Worm (Caenorhabditis elegans) whole organism, midembryonic: Measurements from ENCODE around the gene sre-33.

Experiments
- T22C8.4 ChIP-seq: fragments of 200-800 bp; sonication (Bioruptor generic); IDR thresholded peaks from 2 replicates; pipeline ENCODE4 v1.3.6; 2022; ENCODE audit warnings: missing genetic modification characterization, missing compliant biosample characterization
- cog-1 ChIP-seq: sonication (generic microtip); optimal IDR thresholded peaks from 2 replicates; lab custom pipeline; 2016; ENCODE audit warnings: missing genetic modification characterization, missing compliant biosample characterization
- flt-1 ChIP-seq: fragments of 200-800 bp; sonication (Bioruptor generic); IDR thresholded peaks from 2 replicates; pipeline ENCODE4 v1.3.6; 2022; ENCODE audit warnings: missing genetic modification characterization, missing compliant biosample characterization
- klf-2 ChIP-seq: fragments of 200-800 bp; sonication (Bioruptor generic); conservative IDR thresholded peaks from 2 replicates; pipeline ENCODE4 v1.3.6; 2022; ENCODE audit warnings: missing genetic modification reagents, missing genetic modification characterization, missing compliant biosample characterization
- med-1 ChIP-seq: sonication (generic microtip); optimal IDR thresholded peaks from 2 replicates; lab custom pipeline; 2017; ENCODE audit warnings: missing genetic modification characterization, mild to moderate bottlenecking, missing compliant biosample characterization, antibody characterized with exemption, missing genetic modification reagents; ENCODE audit not compliant: insufficient read depth
- ref-1 ChIP-seq: fragments of 200-800 bp; sonication (Bioruptor generic); conservative IDR thresholded peaks from 2 replicates; pipeline ENCODE4 v1.3.6; 2022; ENCODE audit warnings: missing genetic modification reagents, missing genetic modification characterization, missing compliant biosample characterization
- tab-1 ChIP-seq: fragments of 200-800 bp; sonication (Bioruptor generic); IDR thresholded peaks from 2 replicates; pipeline ENCODE4 v1.3.6; 2022; ENCODE audit warnings: missing genetic modification characterization, missing compliant biosample characterization
- ztf-23 ChIP-seq: fragments of 200-800 bp; sonication (Bioruptor generic); IDR thresholded peaks from 2 replicates; pipeline ENCODE4 v1.3.6; 2022; ENCODE audit warnings: missing genetic modification reagents, missing genetic modification characterization, missing compliant biosample characterization
- ztf-29 ChIP-seq: fragments of 200-800 bp; sonication (Bioruptor generic); IDR thresholded peaks from 2 replicates; pipeline ENCODE4 v1.3.6; 2022; ENCODE audit warnings: missing genetic modification reagents, missing genetic modification characterization, missing compliant biosample characterization

sre-33 gene

DNA sequence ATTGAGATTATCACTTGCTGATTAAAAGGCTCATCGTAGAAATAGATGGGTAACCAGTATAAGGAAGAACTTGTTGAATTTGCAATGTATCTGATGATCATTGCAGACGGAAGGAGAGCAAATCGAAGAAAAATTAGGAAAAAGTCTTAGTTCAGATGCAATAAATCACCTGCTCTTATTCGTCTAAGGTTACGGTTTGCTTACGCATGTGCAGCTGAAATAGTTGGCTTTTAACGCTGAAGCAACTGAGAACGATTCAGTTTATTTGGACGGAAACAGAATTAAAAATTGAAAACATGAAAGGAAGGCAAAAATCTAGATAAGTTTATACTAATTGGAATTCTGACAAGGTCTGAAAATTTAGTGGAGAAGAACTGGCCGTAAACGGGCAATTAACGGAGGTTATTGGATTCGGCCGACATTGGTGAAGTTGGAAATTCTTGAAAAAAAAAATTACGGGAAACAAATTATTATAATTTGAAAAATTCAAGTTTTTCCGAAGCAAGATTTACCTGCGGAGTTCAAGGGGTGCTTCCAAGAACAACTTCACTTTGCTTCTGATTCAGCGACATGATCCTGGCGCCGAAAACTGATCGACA, at the start of gene sre-33, which contains the start of gene sre-35:
Gene sre-33, plus strand, starts transcription at position 549 of the 599 bp plus-strand sequence.
Gene sre-35, minus strand, starts transcription at position 101 of the 599 bp plus-strand sequence.
- TF ChIP-seq tab-1 (GFP tag; lab: Robert Waterston, UW), result no peak
- TF ChIP-seq klf-2 (GFP tag; lab: Robert Waterston, UW), result no peak
- TF ChIP-seq ztf-23 (GFP tag; lab: Robert Waterston, UW), result no peak
- TF ChIP-seq flt-1, result no peak
- TF ChIP-seq T22C8.4, result no peak
- no peak for TF ChIP-seq cog-1 (tag; lab: Kevin White, UChicago)
- TF ChIP-seq ref-1 (GFP tag; lab: Robert Waterston, UW), result no peak
- no peak for TF ChIP-seq ztf-29
- TF ChIP-seq med-1 (GFP tag; lab: Kevin White, UChicago), result no peak

DNA sequence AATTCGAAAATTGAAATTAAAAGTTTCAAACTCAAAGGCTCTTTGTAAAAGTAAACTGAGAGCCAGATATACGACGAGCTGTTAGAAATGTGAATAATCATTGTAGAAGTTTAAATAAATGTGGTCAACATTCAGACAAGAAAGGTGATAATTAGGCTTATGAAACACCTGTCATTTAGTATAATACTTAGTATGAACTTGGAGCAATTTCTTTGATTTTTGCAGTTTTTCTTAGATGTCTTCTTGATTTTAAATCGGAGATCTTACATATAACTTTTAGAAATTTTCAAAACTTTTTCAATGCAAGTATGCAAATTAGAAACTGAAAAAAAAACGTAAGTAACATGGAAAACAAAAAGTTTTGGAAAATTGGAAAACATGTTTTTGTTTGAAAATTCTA, 46.7 kb upstream of the sre-33 start, which contains the start of gene sre-30:
Gene sre-30, minus strand, starts transcription at position 101 of the 400 bp plus-strand sequence.
- no peak for TF ChIP-seq ref-1 (GFP tag; lab: Robert Waterston, UW)
- TF ChIP-seq klf-2 (GFP tag; lab: Robert Waterston, UW), result no peak
- no peak for TF ChIP-seq tab-1 (GFP tag; lab: Robert Waterston, UW)
- no peak for TF ChIP-seq ztf-29
- TF ChIP-seq T22C8.4, result no peak
- no peak for TF ChIP-seq flt-1

DNA sequence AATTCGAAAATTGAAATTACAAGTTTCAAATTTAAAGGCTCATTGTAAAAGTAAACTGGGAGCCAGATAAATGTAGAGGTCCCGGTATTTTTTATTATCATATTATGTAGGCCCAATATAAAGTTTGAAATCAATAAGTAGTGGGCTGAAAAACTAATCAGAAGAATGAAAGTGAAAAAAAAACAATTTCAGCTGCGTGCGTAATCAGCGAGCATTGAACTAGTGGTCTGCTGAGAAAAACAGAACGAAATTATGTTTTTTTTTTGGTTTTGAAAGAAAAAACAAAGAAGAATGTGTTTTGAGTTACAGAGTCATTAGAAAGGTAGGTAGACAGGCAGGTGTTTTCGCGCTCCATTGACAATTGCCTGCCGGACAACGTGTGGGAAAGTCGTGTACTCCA, 44.4 kb upstream of the sre-33 start, which contains the start of gene sre-31:
Gene sre-31, minus strand, starts transcription at position 101 of the 400 bp plus-strand sequence.
- TF ChIP-seq cog-1 (tag; lab: Kevin White, UChicago), result no peak
- no peak for TF ChIP-seq ref-1 (GFP tag; lab: Robert Waterston, UW)
- TF ChIP-seq klf-2 (GFP tag; lab: Robert Waterston, UW), result no peak
- no peak for TF ChIP-seq flt-1
- no peak for TF ChIP-seq ztf-23 (GFP tag; lab: Robert Waterston, UW)
- no peak for TF ChIP-seq tab-1 (GFP tag; lab: Robert Waterston, UW)
- TF ChIP-seq ztf-29, result no peak
- no peak for TF ChIP-seq med-1 (GFP tag; lab: Kevin White, UChicago)
- TF ChIP-seq T22C8.4, result no peak

DNA sequence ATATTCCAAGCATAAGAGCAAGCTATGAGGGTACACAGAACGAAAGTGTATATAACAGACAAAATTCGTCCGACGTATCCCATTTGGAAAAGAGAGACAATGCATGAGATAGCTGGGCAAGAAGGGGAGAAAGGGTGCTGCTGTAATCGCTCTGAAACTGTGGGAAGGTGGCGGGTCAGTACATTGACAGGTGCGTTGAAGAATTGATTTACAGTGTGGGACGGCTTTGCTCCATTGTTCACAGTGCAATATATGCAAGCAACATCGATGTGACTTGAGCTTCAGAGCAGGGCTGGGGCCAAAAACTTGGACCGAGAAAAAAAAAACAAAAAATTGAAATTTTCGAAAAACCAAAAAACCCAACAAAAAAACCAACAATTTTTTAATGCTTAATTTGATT, 43.0 kb upstream of the sre-33 start, which contains the start of gene F57G9.3:
Gene F57G9.3, minus strand, starts transcription at position 101 of the 400 bp plus-strand sequence.
- no peak for TF ChIP-seq klf-2 (GFP tag; lab: Robert Waterston, UW)
- no peak for TF ChIP-seq tab-1 (GFP tag; lab: Robert Waterston, UW)
- TF ChIP-seq ztf-23 (GFP tag; lab: Robert Waterston, UW), result no peak

DNA sequence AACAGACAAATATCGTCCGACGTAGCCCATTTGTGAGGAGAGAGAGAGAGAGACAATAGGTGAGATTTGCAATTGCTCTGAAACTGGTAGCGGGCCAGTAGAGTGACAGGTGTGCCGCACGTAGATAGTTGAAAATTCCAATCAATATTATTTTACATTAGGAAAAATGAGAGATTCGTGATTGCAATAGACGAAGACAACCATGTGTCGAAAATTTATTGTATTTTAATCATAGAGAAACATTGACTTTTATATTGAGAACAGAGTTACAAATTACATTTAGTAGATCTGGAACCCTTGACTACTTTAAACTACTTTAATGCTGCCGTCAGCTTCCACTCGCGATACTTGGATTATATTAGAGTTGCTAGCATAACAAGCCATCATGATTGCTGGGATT, 40.7 kb upstream of the sre-33 start, which contains the start of gene Y57A10C.1:
Gene Y57A10C.1, minus strand, starts transcription at position 101 of the 400 bp plus-strand sequence.
- TF ChIP-seq ztf-29 (no peak), ztf-23 (GFP tag; lab: Robert Waterston, UW) (no peak), med-1 (GFP tag; lab: Kevin White, UChicago) (no peak), T22C8.4 (no peak), flt-1 (no peak), cog-1 (tag; lab: Kevin White, UChicago) (no peak), ref-1 (GFP tag; lab: Robert Waterston, UW) (no peak), tab-1 (GFP tag; lab: Robert Waterston, UW) (no peak), klf-2 (GFP tag; lab: Robert Waterston, UW) (no peak)

DNA sequence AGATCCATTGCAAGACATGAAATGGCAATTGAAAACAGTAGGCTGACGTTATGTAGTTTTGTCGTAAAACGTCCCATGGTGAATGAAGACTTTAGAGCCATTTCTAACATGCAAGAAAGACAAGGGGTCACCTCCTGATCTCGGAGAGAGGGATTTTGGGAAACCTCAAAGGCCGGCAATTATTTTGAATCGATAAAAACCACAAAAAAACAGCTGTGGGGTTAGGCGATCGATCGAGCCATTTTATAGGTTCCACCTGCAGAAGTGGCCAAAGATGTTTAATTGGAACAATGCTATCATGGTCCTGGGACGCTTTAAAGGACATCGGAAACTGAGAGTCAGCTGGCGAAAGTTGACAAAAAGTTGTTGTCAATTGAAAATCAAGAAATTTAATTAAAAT, 38.3 kb upstream of the sre-33 start, which contains the start of gene Y57A10C.11:
Gene Y57A10C.11, minus strand, starts transcription at position 101 of the 400 bp plus-strand sequence.
- TF ChIP-seq cog-1 (tag; lab: Kevin White, UChicago) (no peak), ref-1 (GFP tag; lab: Robert Waterston, UW) (no peak), flt-1 (no peak), T22C8.4 (no peak), ztf-29 (no peak), med-1 (GFP tag; lab: Kevin White, UChicago) (no peak), tab-1 (GFP tag; lab: Robert Waterston, UW) (no peak), ztf-23 (GFP tag; lab: Robert Waterston, UW) (no peak)

DNA sequence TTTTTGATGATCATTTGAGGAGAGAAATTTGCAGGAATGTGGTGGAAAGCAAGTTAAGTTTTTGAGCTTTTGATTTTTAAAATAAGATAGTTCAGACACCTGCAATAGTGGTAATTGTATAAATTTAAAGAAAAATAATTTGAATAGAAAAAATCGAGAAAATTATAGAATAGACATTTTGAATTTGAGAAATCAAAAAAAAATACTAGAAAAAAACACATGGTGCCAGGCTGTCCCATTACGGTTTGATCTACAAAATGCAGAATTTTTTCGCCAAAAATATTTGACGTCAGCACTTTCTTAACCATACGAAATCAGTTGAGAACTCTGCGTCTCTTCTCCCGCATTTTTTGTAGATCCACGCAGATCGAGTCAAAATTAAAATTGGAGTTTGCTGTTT, 35.6 kb upstream of the sre-33 start, which contains the start of gene sre-27:
Gene sre-27, minus strand, starts transcription at position 101 of the 400 bp plus-strand sequence.
- TF ChIP-seq klf-2 (GFP tag; lab: Robert Waterston, UW), result no peak

DNA sequence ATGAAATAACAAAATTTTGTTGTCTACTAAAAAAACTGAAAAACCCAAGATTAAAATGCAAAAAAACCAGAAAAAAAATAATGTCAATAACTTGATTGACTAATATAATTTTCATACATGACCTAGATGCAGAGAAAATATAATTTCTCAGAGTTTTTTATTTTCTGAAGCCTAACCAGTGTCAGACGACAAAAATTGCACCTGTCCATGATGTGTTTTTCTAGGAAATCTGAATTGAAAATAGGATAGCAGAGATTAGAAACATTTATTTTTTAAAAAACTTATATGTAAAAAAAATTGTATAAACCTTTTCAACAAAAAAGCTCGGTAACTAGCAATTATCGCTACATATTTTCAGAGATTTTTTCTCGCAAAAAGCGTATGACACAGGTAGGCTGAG, 35.1 kb upstream of the sre-33 start:
- TF ChIP-seq cog-1 (tag; lab: Kevin White, UChicago) (no peak), ztf-23 (GFP tag; lab: Robert Waterston, UW) (no peak), med-1 (GFP tag; lab: Kevin White, UChicago) (no peak), ref-1 (GFP tag; lab: Robert Waterston, UW) (no peak), tab-1 (GFP tag; lab: Robert Waterston, UW) (no peak), ztf-29 (no peak), klf-2 (GFP tag; lab: Robert Waterston, UW) (no peak), T22C8.4 (no peak), flt-1 (no peak)

DNA sequence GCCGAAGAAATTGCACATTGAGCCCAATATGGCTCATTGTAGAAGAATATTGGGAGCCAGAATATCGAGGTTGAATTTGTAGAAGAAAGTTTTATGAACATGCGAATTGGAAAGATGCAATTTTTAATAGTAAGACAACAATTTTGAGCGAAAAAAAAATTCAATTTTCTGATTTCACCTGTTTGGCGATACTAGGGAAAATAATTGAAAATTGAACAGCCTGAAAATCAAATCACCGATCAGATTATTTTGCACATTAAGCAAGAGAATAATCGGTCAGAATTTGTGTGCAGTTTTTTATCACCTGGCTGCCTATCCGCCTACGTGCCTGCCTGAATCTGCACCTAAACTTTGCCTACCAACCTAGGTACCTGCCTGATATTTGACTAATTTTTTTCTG, 32.6 kb upstream of the sre-33 start, which contains the start of gene sre-26:
Gene sre-26, minus strand, starts transcription at position 101 of the 400 bp plus-strand sequence.
- TF ChIP-seq flt-1, result no peak
- TF ChIP-seq cog-1 (tag; lab: Kevin White, UChicago), result no peak

DNA sequence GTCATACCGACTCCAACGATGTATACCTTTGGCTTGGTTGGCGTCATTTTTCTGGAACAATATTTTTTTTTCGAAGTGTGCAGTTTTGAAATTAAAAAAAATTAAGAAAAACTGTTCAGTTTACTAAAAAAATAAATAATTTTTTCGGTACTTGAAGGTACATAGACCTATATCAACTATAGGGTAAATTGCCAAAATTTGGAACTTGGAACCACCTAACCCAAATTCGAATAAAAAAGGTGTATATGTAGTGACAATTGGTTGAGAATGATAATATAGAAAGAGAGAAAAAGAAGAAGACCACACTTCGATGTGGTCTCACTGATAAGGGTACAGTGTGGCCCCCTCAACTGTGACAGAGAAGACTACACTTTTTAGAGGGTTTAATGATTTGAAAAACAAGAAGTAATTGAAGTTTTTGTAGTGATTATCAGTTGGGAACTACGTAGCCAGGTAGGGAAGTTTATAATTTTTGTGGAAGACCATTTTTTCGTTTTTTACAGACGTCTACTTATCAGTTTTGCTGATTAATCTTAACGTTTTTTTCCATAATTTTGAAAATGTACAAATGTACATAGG, 27.4 kb upstream of the sre-33 start, which contains the start of gene daf-22:
Gene daf-22, minus strand, starts transcription at position 51 of the 579 bp plus-strand sequence.
- TF ChIP-seq cog-1 (tag; lab: Kevin White, UChicago) (no peak), ztf-29 (no peak), tab-1 (GFP tag; lab: Robert Waterston, UW) (no peak), ztf-23 (GFP tag; lab: Robert Waterston, UW) (no peak), klf-2 (GFP tag; lab: Robert Waterston, UW) (no peak), med-1 (GFP tag; lab: Kevin White, UChicago) (no peak), flt-1 (no peak), ref-1 (GFP tag; lab: Robert Waterston, UW) (no peak), T22C8.4 (no peak)
